Fruit fly (Drosophila melanogaster): ENCODE measurements around the gene CG31955.
A peak's percentile ranks its signal among the peaks of the same experiment; 100 is the strongest.

CG31955 gene

DNA sequence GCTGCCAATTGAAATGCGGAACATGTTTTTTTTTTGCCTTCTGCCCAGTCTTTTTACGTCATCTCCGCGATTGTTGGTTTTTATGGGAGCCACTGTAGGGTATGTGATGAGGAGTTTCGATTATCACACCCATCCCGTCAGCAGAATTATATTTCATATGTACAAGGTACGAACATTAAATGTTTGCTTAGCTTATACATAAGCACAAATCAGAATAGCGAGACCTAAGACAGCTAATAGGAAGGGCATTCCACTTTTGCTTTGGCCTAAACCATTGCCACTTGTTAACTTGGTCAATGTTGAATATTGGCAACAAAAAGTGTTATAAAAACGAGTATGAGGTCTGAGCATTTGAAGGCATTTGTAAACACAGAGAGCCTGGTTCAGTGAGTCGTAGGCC lies 9.6 kb downstream of the CG31955 start, which contains the start of gene CG2816 (continued):
- TF ChIP-seq CG15011 (GFP tag; optimal IDR thresholded peaks at IDR 0.05) (no peak), ewg (GFP tag; optimal IDR thresholded peaks at IDR 0.05) (no peak), Atf3 (GFP tag; optimal IDR thresholded peaks at IDR 0.05) (peak; percentile 26), CG2875 (GFP tag; optimal IDR thresholded peaks at IDR 0.05) (no peak), E2f2 (GFP tag; IDR thresholded peaks at IDR 0.05) (peak; percentile 41; the same call in 1 of the 2 replicates), CG9932 (GFP tag; IDR thresholded peaks at IDR 0.05) (peak; percentile 98), CG12071 (GFP tag; optimal IDR thresholded peaks at IDR 0.05) (peak; percentile 20), Drgx (GFP tag; IDR thresholded peaks at IDR 0.05) (peak; percentile 92; the same call in 1 of the 2 replicates), CG6683 (GFP tag; optimal IDR thresholded peaks at IDR 0.05) (no peak), Max (GFP tag; optimal IDR thresholded peaks at IDR 0.05) (no peak), CG30020 (tag; optimal IDR thresholded peaks at IDR 0.05) (no peak), gem (tag; optimal IDR thresholded peaks at IDR 0.05) (peak; percentile 81), wek (GFP tag; optimal IDR thresholded peaks at IDR 0.05) (no peak), CG2116 (GFP tag; optimal IDR thresholded peaks at IDR 0.05) (no peak), Dek (tag; optimal IDR thresholded peaks at IDR 0.05) (peak; percentile 76), CG33213 (GFP tag; optimal IDR thresholded peaks at IDR 0.05) (no peak), CG7271 (tag; optimal IDR thresholded peaks at IDR 0.05) (no peak), ttk (GFP tag; IDR thresholded peaks at IDR 0.05) (peak; percentile 51), E2f1 (GFP tag; IDR thresholded peaks at IDR 0.05) (0 out of 2 replicates have a peak, but pooled peaks have one; percentile 33), sna (GFP tag; IDR thresholded peaks at IDR 0.05; ENCODE audit: partially characterized antibody) (no peak), mld (GFP tag; IDR thresholded peaks at IDR 0.05; ENCODE audit: partially characterized antibody) (no peak), Stat92E (GFP tag; optimal IDR thresholded peaks at IDR 0.05) (no peak), ranshi (GFP tag; IDR thresholded peaks at IDR 0.05) (no peak; the same call in 1 of the 2 replicates), Dbx (GFP tag; IDR thresholded peaks at IDR 0.05) (peak; percentile 70), tio (GFP tag; optimal IDR thresholded peaks at IDR 0.05) (peak; percentile 36), CG12219 (GFP tag; optimal IDR thresholded peaks at IDR 0.05) (peak; percentile 59), al (GFP tag; IDR thresholded peaks at IDR 0.05) (peak; percentile 95), Hr3 (GFP tag; optimal IDR thresholded peaks at IDR 0.05) (peak; percentile 52), CG12299 (tag; optimal IDR thresholded peaks at IDR 0.05) (peak; percentile 63), Aef1 (GFP tag; IDR thresholded peaks at IDR 0.05) (peak; percentile 60; the same call in 2 of the 3 replicates), br (optimal IDR thresholded peaks at IDR 0.05) (no peak), Gsc (GFP tag; IDR thresholded peaks at IDR 0.05) (no peak), CG31365 (tag; optimal IDR thresholded peaks at IDR 0.05) (no peak), Vsx1 (GFP tag; optimal IDR thresholded peaks at IDR 0.05) (no peak), trem (tag; optimal IDR thresholded peaks at IDR 0.05) (no peak), Gug (GFP tag; IDR thresholded peaks at IDR 0.05) (peak; percentile 54; the same call in 2 of the 4 replicates), vnd (GFP tag; IDR thresholded peaks at IDR 0.05; ENCODE audit: partially characterized antibody) (no peak), fd102C (GFP tag; optimal IDR thresholded peaks at IDR 0.05) (no peak), CG17912 (GFP tag; optimal IDR thresholded peaks at IDR 0.05) (no peak), cas (GFP tag; IDR thresholded peaks at IDR 0.05) (peak; percentile 75; the same call in 1 of the 2 replicates), CG42726 (GFP tag; IDR thresholded peaks at IDR 0.05; ENCODE audit: partially characterized antibody) (no peak), CG4328 (GFP tag; optimal IDR thresholded peaks at IDR 0.05) (no peak), pan (optimal IDR thresholded peaks at IDR 0.05) (no peak), pan (GFP tag; optimal IDR thresholded peaks at IDR 0.05 in 1 of 2, IDR thresholded peaks at IDR 0.05 in 1 of 2) (peak in 1 of 2 experiments; percentile 60), slp2 (GFP tag; optimal IDR thresholded peaks at IDR 0.05) (peak; percentile 63), Lhr (GFP tag; optimal IDR thresholded peaks at IDR 0.05) (no peak), nerfin-1 (tag; optimal IDR thresholded peaks at IDR 0.05) (no peak), Atf6 (GFP tag; IDR thresholded peaks at IDR 0.05) (peak; percentile 68), CG14667 (GFP tag; IDR thresholded peaks at IDR 0.05) (0 out of 2 replicates have a peak, but pooled peaks have one; percentile 20), CG10462 (GFP tag; optimal IDR thresholded peaks at IDR 0.05) (no peak), Chrac-16 (GFP tag; optimal IDR thresholded peaks at IDR 0.05) (peak; percentile 60)

Measured in whole organism, embryonic.